Worm (Caenorhabditis elegans) whole organism, L1 larva: ENCODE results near the gene srw-137.

Source experiments
- alr-1 ChIP-seq: fragments of 200-800 bp; sonication (Bioruptor generic); optimal IDR thresholded peaks from 2 replicates; lab custom pipeline; 2018; ENCODE audit warnings: borderline replicate concordance, mild to moderate bottlenecking, missing genetic modification characterization, missing compliant biosample characterization
- aly-2 ChIP-seq: fragments of 150-350 bp; optimal IDR thresholded peaks from 2 replicates; lab custom pipeline; 2014; ENCODE audit warnings: missing biosample characterization, missing genetic modification characterization
- ama-1 ChIP-seq: fragments of 150-350 bp; optimal IDR thresholded peaks from 2 replicates; lab custom pipeline; 2014
- blmp-1 ChIP-seq: fragments of 150-350 bp; optimal IDR thresholded peaks from 2 replicates; lab custom pipeline; 2014; ENCODE audit warnings: missing biosample characterization, missing genetic modification characterization
- ceh-63 ChIP-seq: fragments of 200-800 bp; sonication (Bioruptor generic); optimal IDR thresholded peaks from 2 replicates; lab custom pipeline; 2018; ENCODE audit warnings: mild to moderate bottlenecking, missing genetic modification characterization, missing compliant biosample characterization
- ceh-8 ChIP-seq: fragments of 200-800 bp; sonication (Bioruptor generic); optimal IDR thresholded peaks from 2 replicates; lab custom pipeline; 2018; ENCODE audit warnings: mild to moderate bottlenecking, missing genetic modification characterization, moderate library complexity, missing compliant biosample characterization
- ceh-82 ChIP-seq, 3 experiments: fragments of 150-350 bp in 1 of 3; sonication (generic microtip) in 2 of 3; optimal IDR thresholded peaks; 2 replicates each; lab custom pipeline; 2014 to 2017; ENCODE audit warnings: missing biosample characterization in 3 of 3, missing genetic modification characterization in 3 of 3
- ces-1 ChIP-seq: fragments of 150-350 bp; optimal IDR thresholded peaks from 2 replicates; lab custom pipeline; 2014; ENCODE audit warnings: missing biosample characterization, missing genetic modification reagents, missing genetic modification characterization
- dsc-1 ChIP-seq: sonication (generic microtip); optimal IDR thresholded peaks from 2 replicates; lab custom pipeline; 2016; ENCODE audit warnings: mild to moderate bottlenecking, missing genetic modification characterization, missing compliant biosample characterization
- efl-1 ChIP-seq, 4 experiments: fragments of 150-350 bp; optimal IDR thresholded peaks in 3 of 4; peaks in 1 of 4; 1 replicate in 1 of 4; 2 replicates in 3 of 4; lab custom pipeline; 2014; ENCODE audit warnings: missing biosample characterization in 2 of 4, missing genetic modification characterization in 2 of 4, missing genetic modification reagents in 2 of 4
- fkh-4 ChIP-seq: sonication (generic microtip); optimal IDR thresholded peaks from 2 replicates; lab custom pipeline; 2016; ENCODE audit warnings: missing compliant biosample characterization, missing genetic modification characterization, borderline replicate concordance
- fos-1 ChIP-seq: fragments of 150-350 bp; optimal IDR thresholded peaks from 2 replicates; lab custom pipeline; 2014; ENCODE audit warnings: missing biosample characterization, missing genetic modification characterization
- hlh-17 ChIP-seq: fragments of 200-800 bp; sonication (Bioruptor generic); optimal IDR thresholded peaks from 2 replicates; lab custom pipeline; 2018; ENCODE audit warnings: missing genetic modification characterization, mild to moderate bottlenecking, missing compliant biosample characterization, moderate library complexity, borderline replicate concordance
- hlh-4 ChIP-seq: sonication (generic microtip); optimal IDR thresholded peaks from 2 replicates; lab custom pipeline; 2016; ENCODE audit warnings: mild to moderate bottlenecking, missing genetic modification characterization, missing compliant biosample characterization
- irx-1 ChIP-seq: sonication (generic microtip); optimal IDR thresholded peaks from 2 replicates; lab custom pipeline; 2016; ENCODE audit warnings: missing genetic modification characterization, missing compliant biosample characterization
- lin-15B ChIP-seq: fragments of 150-350 bp; sonication (generic microtip); optimal IDR thresholded peaks from 3 replicates; lab custom pipeline; 2014; ENCODE audit warnings: missing biosample characterization, missing genetic modification characterization
- lsy-2 ChIP-seq, 2 experiments: fragments of 150-350 bp; optimal IDR thresholded peaks; 2 replicates each; lab custom pipeline; 2014; ENCODE audit warnings: missing biosample characterization in 2 of 2, missing genetic modification characterization in 2 of 2
- mab-9 ChIP-seq: fragments of 200-800 bp; sonication (Bioruptor generic); IDR thresholded peaks from 2 replicates; pipeline ENCODE4 v1.3.6; 2022; ENCODE audit warnings: missing genetic modification reagents, missing genetic modification characterization, missing compliant biosample characterization
- mdl-1 ChIP-seq, 2 experiments: fragments of 150-350 bp; optimal IDR thresholded peaks; 2 replicates each; lab custom pipeline; 2014 to 2017; ENCODE audit warnings: missing biosample characterization in 2 of 2, missing genetic modification characterization in 2 of 2, inconsistent platforms in 1 of 2
- nhr-20 ChIP-seq: sonication (generic microtip); optimal IDR thresholded peaks from 2 replicates; lab custom pipeline; 2016; ENCODE audit warnings: mild to moderate bottlenecking, missing genetic modification characterization, missing compliant biosample characterization
- nhr-237 ChIP-seq: fragments of 150-350 bp; optimal IDR thresholded peaks from 2 replicates; lab custom pipeline; 2014; ENCODE audit warnings: missing biosample characterization, missing genetic modification characterization
- nhr-28 ChIP-seq: fragments of 150-350 bp; optimal IDR thresholded peaks from 2 replicates; lab custom pipeline; 2014; ENCODE audit warnings: missing biosample characterization, missing genetic modification characterization
- nhr-71 ChIP-seq: sonication (generic microtip); optimal IDR thresholded peaks from 2 replicates; lab custom pipeline; 2016; ENCODE audit warnings: mild to moderate bottlenecking, missing genetic modification characterization, moderate library complexity, missing compliant biosample characterization
- nhr-76 ChIP-seq: sonication (generic microtip); optimal IDR thresholded peaks from 2 replicates; lab custom pipeline; 2017; ENCODE audit warnings: missing biosample characterization, missing genetic modification characterization
- nhr-85 ChIP-seq: sonication (generic microtip); peaks from one replicate; lab custom pipeline; 2016; ENCODE audit warnings: missing genetic modification characterization, inconsistent platforms, missing compliant biosample characterization
- nhr-90 ChIP-seq: sonication (generic microtip); optimal IDR thresholded peaks from 2 replicates; lab custom pipeline; 2016; ENCODE audit warnings: mild to moderate bottlenecking, missing genetic modification characterization, missing compliant biosample characterization; ENCODE audit not compliant: poor library complexity
- pax-3 ChIP-seq: fragments of 200-800 bp; sonication (Bioruptor generic); optimal IDR thresholded peaks from 2 replicates; lab custom pipeline; 2018; ENCODE audit warnings: mild to moderate bottlenecking, missing genetic modification characterization, moderate library complexity, missing compliant biosample characterization
- pqm-1 ChIP-seq: sonication (generic microtip); optimal IDR thresholded peaks from 3 replicates; lab custom pipeline; 2017; ENCODE audit warnings: missing biosample characterization, missing genetic modification characterization
- snpc-4 ChIP-seq: fragments of 150-350 bp; optimal IDR thresholded peaks from 2 replicates; lab custom pipeline; 2014; ENCODE audit warnings: missing biosample characterization, missing genetic modification characterization
- snu-23 ChIP-seq: sonication (generic microtip); optimal IDR thresholded peaks from 2 replicates; lab custom pipeline; 2016; ENCODE audit warnings: missing genetic modification characterization, missing compliant biosample characterization
- sox-4 ChIP-seq: sonication (generic microtip); optimal IDR thresholded peaks from 2 replicates; lab custom pipeline; 2016; ENCODE audit warnings: missing genetic modification characterization, missing compliant biosample characterization
- sup-37 ChIP-seq: fragments of 200-800 bp; sonication (Bioruptor generic); optimal IDR thresholded peaks from 2 replicates; lab custom pipeline; 2018; ENCODE audit warnings: mild to moderate bottlenecking, missing genetic modification characterization, missing compliant biosample characterization
- swsn-7 ChIP-seq: sonication (generic microtip); optimal IDR thresholded peaks from 2 replicates; lab custom pipeline; 2016; ENCODE audit warnings: missing genetic modification characterization, missing compliant biosample characterization
- unc-130 ChIP-seq: fragments of 150-350 bp; optimal IDR thresholded peaks from 2 replicates; lab custom pipeline; 2017; ENCODE audit warnings: missing biosample characterization, missing genetic modification characterization, inconsistent platforms
- unc-98 ChIP-seq: fragments of 200-800 bp; sonication (Bioruptor generic); IDR thresholded peaks from 2 replicates; pipeline ENCODE4 v1.3.6; 2022; ENCODE audit warnings: missing genetic modification characterization, missing compliant biosample characterization
- ztf-11 ChIP-seq, 2 experiments: sonication (generic microtip); optimal IDR thresholded peaks; 2 replicates each; lab custom pipeline; 2016 to 2017; ENCODE audit warnings: missing genetic modification characterization in 2 of 2, missing biosample characterization in 1 of 2, missing compliant biosample characterization in 1 of 2

srw-137 gene

DNA sequence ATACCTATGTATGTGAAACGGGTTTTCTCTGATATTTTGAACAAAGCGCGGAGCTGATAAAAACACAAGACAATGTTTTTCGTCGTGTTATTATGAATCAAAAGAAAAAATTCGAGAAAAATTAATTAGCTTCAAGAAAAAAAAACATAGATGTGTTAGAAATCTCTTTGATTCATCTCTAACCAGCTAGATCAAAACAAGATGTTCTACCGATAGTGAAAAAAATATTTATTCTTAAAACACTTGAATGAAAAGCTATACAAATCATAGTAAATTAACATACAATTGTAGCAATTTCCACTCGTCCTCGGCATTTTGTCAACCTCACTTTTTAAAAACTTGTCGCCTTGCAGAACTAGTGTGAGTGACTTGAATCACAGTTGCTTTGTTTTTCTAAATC is 1.5 kb downstream of the srw-137 start:
- no peak for TF ChIP-seq ceh-63
- no peak for TF ChIP-seq aly-2 (tag; lab: Kevin White, UChicago)
- TF ChIP-seq swsn-7 (tag; lab: Kevin White, UChicago), result no peak
- no peak for TF ChIP-seq nhr-28 (tag; lab: Kevin White, UChicago)
- TF ChIP-seq snpc-4, result no peak
- no peak for TF ChIP-seq hlh-4
- no peak for TF ChIP-seq nhr-76 (tag; lab: Kevin White, UChicago)
- TF ChIP-seq ces-1 (GFP tag; lab: Kevin White, UChicago), result no peak
- TF ChIP-seq pqm-1, result no peak
- TF ChIP-seq ceh-82 (tag; optimal IDR thresholded peaks at IDR 0.05; lab: Kevin White, UChicago), result no peak
- TF ChIP-seq dsc-1 (tag; lab: Kevin White, UChicago), result no peak
- no peak for TF ChIP-seq lsy-2 (tag; optimal IDR thresholded peaks at IDR 0.05; lab: Kevin White, UChicago)
- TF ChIP-seq sup-37 (GFP tag; lab: Kevin White, UChicago), result no peak
- no peak for TF ChIP-seq fkh-4 (tag; lab: Kevin White, UChicago)
- no peak for TF ChIP-seq alr-1 (tag; lab: Kevin White, UChicago)
- no peak for TF ChIP-seq ztf-11 (tag; optimal IDR thresholded peaks at IDR 0.05; lab: Kevin White, UChicago)

DNA sequence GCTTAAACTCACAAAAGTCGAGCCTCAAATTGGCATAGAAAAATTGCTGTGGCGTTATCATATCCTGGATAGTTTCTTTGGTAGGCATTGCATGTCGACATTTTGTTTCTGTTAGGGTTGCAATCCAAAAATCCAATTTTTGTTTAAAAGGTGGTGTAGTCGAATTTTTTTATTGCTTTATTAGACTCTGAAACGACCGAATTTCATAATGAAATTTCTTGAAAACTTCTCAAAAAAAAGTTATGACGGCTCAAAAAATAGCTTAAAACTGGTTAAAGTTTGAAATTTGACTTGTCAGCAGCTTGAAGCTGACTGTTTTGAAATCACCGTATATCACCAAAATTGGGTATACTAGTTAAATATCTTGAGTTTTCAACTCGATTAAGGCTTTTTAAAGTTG is 2.4 kb downstream of the srw-137 start, which contains the start of gene srw-143:
Gene srw-143 (minus strand): TSS at position 101 of the 400 bp plus-strand sequence.
- TF ChIP-seq efl-1 (optimal IDR thresholded peaks at IDR 0.05; lab: Kevin White, UChicago) (no peak), efl-1 (GFP tag; optimal IDR thresholded peaks at IDR 0.05 in 1 of 2; lab: Kevin White, UChicago) (peak in 1 of 2 experiments; percentile 23), snu-23 (GFP tag; lab: Kevin White, UChicago) (no peak), ama-1 (no peak)

DNA sequence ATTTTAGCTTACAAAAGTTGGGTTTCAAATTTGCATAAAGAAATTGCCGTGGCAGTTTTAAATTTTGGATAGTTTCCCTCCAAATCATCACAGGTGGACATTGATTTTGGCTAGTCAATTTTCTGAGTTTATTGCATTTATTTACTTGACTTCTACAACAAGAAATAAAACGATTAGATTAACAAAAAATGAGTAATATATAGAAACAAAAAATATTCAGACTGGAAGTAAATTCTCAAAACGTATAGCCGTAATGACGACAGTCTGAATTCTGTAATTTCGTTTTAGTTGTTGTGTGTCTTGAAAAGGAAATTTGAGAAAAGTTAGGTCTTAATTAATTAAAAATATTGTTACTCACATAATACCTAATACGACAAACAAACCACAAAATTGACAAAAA is 5.3 kb downstream of the srw-137 start, which contains the start of gene srw-141:
Gene srw-141 (minus strand): TSS at position 101 of the 400 bp plus-strand sequence.
- TF ChIP-seq mab-9 (GFP tag; lab: Robert Waterston, UW) (no peak), lin-15B (no peak), hlh-17 (GFP tag; lab: Kevin White, UChicago) (no peak), sox-4 (tag; lab: Kevin White, UChicago) (no peak), mdl-1 (tag; optimal IDR thresholded peaks at IDR 0.05; lab: Kevin White, UChicago) (no peak)

DNA sequence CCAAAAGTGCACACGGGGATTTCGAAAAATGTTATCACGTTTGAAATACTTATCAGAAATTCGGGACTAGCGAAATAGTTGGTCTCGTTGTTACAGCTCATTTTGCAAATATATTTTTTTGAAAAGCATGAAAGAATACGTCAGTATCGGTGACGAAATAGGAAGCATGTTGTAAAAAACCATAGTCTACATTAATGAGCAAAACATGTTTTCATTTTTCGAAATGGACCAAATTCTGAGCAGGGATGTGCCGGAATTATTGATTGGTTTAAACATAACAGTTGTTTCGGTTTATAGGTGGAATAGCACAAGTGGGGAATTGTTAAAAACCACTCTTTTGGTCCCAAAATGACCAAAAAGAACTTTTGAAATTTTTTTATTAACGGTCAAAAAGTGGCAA is 9.7 kb downstream of the srw-137 start, which contains the start of gene srh-247:
Gene srh-247 (minus strand): TSS at position 101 of the 400 bp plus-strand sequence.
- TF ChIP-seq nhr-85 (tag; lab: Kevin White, UChicago), result no peak
- TF ChIP-seq, all 84 proteins: peak for 0

DNA sequence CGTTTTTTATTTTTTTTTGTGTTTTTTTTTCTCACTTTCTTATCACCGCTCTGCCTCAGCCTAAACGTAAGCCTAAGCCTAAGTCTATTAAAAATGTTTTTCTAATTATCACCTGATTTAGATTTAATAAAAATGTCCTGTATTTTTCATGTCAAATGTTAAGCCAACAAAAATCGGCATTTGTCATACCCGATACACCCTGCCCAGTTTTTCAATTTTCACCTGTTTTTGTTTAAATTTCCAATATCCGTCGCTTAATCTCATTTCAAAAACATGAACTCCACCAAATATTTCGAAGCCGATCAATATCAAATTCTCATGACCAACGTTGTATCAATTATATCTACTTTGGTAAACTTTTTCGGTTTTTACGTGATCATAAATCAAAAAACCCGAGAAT is 12.5 kb downstream of the srw-137 start, which contains the start of gene C31B8.1:
Gene C31B8.1 (plus strand): TSS at position 301 of the 400 bp plus-strand sequence.
- no peak for TF ChIP-seq efl-1 (optimal IDR thresholded peaks at IDR 0.05; lab: Kevin White, UChicago)
- TF ChIP-seq efl-1 (GFP tag; optimal IDR thresholded peaks at IDR 0.05 in 1 of 2; lab: Kevin White, UChicago), result peak in 1 of 2 experiments; percentile 78
- TF ChIP-seq ceh-8 (GFP tag; lab: Kevin White, UChicago), result no peak
- TF ChIP-seq pax-3 (tag; lab: Kevin White, UChicago), result no peak
- TF ChIP-seq sox-4 (tag; lab: Kevin White, UChicago), result no peak
- no peak for TF ChIP-seq lin-15B
- TF ChIP-seq, all 84 proteins: peak for 1

DNA sequence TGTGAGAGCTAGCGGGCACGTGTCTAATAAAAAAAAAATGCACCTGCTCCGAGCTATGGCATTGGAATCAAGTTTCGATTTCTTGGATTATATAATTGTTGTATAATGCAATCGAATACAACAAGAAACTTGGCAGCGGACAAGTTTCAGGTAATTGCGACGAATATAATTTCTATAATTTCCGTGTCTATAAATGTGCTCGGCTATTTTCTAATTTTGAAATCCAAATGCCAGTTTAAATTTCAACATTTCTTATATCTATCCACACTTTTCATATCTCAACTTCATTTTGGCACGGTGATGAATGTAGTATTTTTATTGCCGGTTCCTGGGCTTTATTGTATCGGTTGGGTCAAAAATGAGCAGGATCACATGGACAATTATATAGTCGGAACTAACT is 14.0 kb downstream of the srw-137 start, which contains the start of gene C31B8.16:
Gene C31B8.16 (plus strand): TSS at position 301 of the 400 bp plus-strand sequence.
- TF ChIP-seq nhr-237, result no peak
- no peak for TF ChIP-seq blmp-1 (tag; lab: Kevin White, UChicago)
- TF ChIP-seq lin-15B, result no peak
- no peak for TF ChIP-seq irx-1 (tag; lab: Kevin White, UChicago)
- TF ChIP-seq unc-130, result no peak
- TF ChIP-seq nhr-71 (tag; lab: Kevin White, UChicago), result no peak
- TF ChIP-seq nhr-20 (tag; lab: Kevin White, UChicago), result no peak
- no peak for TF ChIP-seq unc-98 (GFP tag; lab: Robert Waterston, UW)
- no peak for TF ChIP-seq nhr-90 (tag; lab: Kevin White, UChicago)
- TF ChIP-seq fos-1, result no peak
- TF ChIP-seq dsc-1 (tag; lab: Kevin White, UChicago), result no peak
